Fruit fly (Drosophila melanogaster) Kc167 (cell line): Measurements from ENCODE around the gene Trm7-34.

Experiments
- Myc ChIP-seq: fragments of >200 bp; optimal IDR thresholded peaks from 2 replicates; lab custom pipeline; 2017; ENCODE audit warnings: missing external identifiers
- Sin3A ChIP-seq: fragments of >200 bp; optimal IDR thresholded peaks from 2 replicates; lab custom pipeline; 2018; ENCODE audit warnings: missing external identifiers
- h ChIP-seq: fragments of >200 bp; optimal IDR thresholded peaks from 3 replicates; lab custom pipeline; 2018; ENCODE audit warnings: missing external identifiers
- insv ChIP-seq: fragments of >200 bp; optimal IDR thresholded peaks from 3 replicates; lab custom pipeline; 2018; ENCODE audit warnings: missing external identifiers
- psq ChIP-seq: fragments of >200 bp; optimal IDR thresholded peaks from 2 replicates; lab custom pipeline; 2017; ENCODE audit warnings: missing external identifiers
- ttk ChIP-seq: sonication (Bioruptor generic); optimal IDR thresholded peaks from 2 replicates; lab custom pipeline; 2017; ENCODE audit warnings: missing external identifiers

DNA sequence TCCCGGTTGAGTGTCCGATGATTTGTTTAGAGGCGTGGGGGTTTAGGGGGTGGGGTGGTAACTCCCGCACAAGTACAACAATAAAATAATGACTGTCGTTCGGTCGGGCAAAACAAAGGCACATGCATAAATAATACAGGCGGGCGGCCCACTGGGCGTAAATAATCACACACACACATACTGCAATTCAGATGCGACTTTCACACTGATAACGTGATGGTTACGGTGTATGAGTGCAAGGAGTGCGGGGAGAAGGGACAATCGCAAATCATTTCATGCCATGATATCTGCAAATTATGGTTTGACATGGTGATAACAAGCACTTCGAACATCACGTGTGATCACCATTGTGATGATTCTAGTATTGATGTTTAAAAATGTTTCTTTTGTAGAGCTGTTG lies 16.4 kb upstream of the Trm7-34 start:
- no peak for TF ChIP-seq ttk (lab: Kevin White, UChicago)
- TF ChIP-seq psq (lab: Kevin White, UChicago) = no peak
- TF ChIP-seq h (lab: Kevin White, UChicago) = no peak
- no peak for TF ChIP-seq Myc (lab: Kevin White, UChicago)
- TF ChIP-seq insv (lab: Kevin White, UChicago) = no peak
- no peak for TF ChIP-seq Sin3A
